Worm (Caenorhabditis elegans): Measurements from ENCODE around the gene ZC404.15.

DNA sequence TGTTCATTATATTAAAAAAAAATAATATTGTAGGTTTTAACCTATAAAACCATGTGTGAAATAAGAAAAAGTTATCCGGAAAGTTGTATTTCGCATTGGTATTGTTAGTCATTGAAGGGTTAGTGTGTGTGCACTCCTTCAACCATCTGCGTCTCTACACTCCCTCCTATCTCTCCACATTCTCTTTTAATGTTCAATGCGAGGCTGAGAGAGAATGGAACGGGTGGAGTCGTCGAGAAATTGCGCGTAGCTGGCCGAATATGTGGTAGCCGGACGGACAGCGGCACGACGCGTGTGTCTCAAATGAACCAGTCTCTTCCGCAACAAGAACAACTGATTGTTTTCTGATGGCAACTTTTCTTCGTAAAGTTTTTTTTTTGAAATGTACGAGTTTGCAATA lies 16.6 kb downstream of the ZC404.15 start:
- TF ChIP-seq nhr-77 (tag; optimal IDR thresholded peaks at IDR 0.05) (no peak), sem-4 (tag; optimal IDR thresholded peaks at IDR 0.05) (peak; percentile 28), elt-3 (tag; optimal IDR thresholded peaks at IDR 0.05) (no peak), nhr-237 (tag; optimal IDR thresholded peaks at IDR 0.05) (no peak), nhr-21 (tag; optimal IDR thresholded peaks at IDR 0.05) (no peak), F13H6.1 (tag; optimal IDR thresholded peaks at IDR 0.05) (peak; percentile 38), blmp-1 (tag; optimal IDR thresholded peaks at IDR 0.05; ENCODE audit: insufficient read depth) (no peak)

Data from whole organism, L2 larva.